Worm (Caenorhabditis elegans) whole organism, mixed stage, embryonic: Measurements from ENCODE around the gene irld-29.

ENCODE experiments used
- M03D4.4 ChIP-seq: sonication (generic microtip); optimal IDR thresholded peaks from 2 replicates; lab custom pipeline; 2017; ENCODE audit warnings: mild to moderate bottlenecking, missing genetic modification characterization, missing compliant biosample characterization
- blmp-1 ChIP-seq: fragments of 150-350 bp; optimal IDR thresholded peaks from 2 replicates; lab custom pipeline; 2014; ENCODE audit warnings: missing biosample characterization, missing genetic modification characterization
- ceh-43 ChIP-seq: fragments of 200-800 bp; sonication (Bioruptor generic); optimal IDR thresholded peaks from 2 replicates; lab custom pipeline; 2018; ENCODE audit warnings: mild to moderate bottlenecking, missing genetic modification characterization, moderate library complexity, missing compliant biosample characterization
- flh-1 ChIP-seq: fragments of 200-800 bp; sonication (Bioruptor generic); optimal IDR thresholded peaks from 2 replicates; lab custom pipeline; 2018; ENCODE audit warnings: mild to moderate bottlenecking, missing genetic modification characterization, moderate library complexity, missing compliant biosample characterization
- lin-13 ChIP-seq: fragments of 150-350 bp; optimal IDR thresholded peaks from 2 replicates; lab custom pipeline; 2014; ENCODE audit warnings: missing biosample characterization, missing genetic modification characterization
- mep-1 ChIP-seq: fragments of 150-350 bp; optimal IDR thresholded peaks from 2 replicates; lab custom pipeline; 2017; ENCODE audit warnings: missing biosample characterization, missing genetic modification reagents, missing genetic modification characterization, inconsistent platforms
- nhr-237 ChIP-seq: fragments of 150-350 bp; optimal IDR thresholded peaks from 2 replicates; lab custom pipeline; 2014; ENCODE audit warnings: missing biosample characterization, missing genetic modification characterization
- pha-4 ChIP-seq: fragments of 150-350 bp; optimal IDR thresholded peaks from 2 replicates; lab custom pipeline; 2018; ENCODE audit warnings: missing biosample characterization, missing genetic modification reagents, missing genetic modification characterization
- snpc-4 ChIP-seq: fragments of 150-350 bp; optimal IDR thresholded peaks from 2 replicates; lab custom pipeline; 2014; ENCODE audit warnings: missing biosample characterization, missing genetic modification characterization
- unc-62 ChIP-seq: fragments of 150-350 bp; optimal IDR thresholded peaks from 2 replicates; lab custom pipeline; 2014; ENCODE audit warnings: missing biosample characterization, missing genetic modification reagents, missing genetic modification characterization
- ztf-11 ChIP-seq: fragments of 150-350 bp; optimal IDR thresholded peaks from 2 replicates; lab custom pipeline; 2014; ENCODE audit warnings: missing biosample characterization, missing genetic modification characterization

DNA sequence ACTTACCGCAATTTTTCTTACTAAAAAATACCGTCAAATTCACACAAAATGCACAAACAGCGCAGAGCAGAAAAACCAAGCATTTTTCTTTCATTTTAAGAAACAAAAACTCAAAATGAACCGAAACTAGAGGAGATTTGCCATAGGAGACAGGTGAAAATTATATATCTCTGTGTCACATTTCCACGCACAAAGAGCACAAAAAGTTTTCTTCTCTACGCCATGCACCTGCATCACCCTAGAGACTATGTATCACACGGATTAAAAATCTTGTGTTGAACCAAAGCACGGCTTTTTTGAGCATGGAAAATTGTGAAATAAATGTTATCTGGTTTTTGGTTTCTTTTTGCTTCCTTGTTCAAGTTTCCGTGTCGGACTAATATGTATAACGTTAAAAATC is 34.7 kb downstream of the irld-29 start, which contains the start of gene irld-15:
- TF ChIP-seq snpc-4 (tag; lab: Kevin White, UChicago) = no peak
- TF ChIP-seq ztf-11 = no peak
- TF ChIP-seq lin-13 (tag; lab: Kevin White, UChicago) = no peak
- TF ChIP-seq unc-62 (GFP tag; lab: Kevin White, UChicago) = no peak
- no peak for TF ChIP-seq flh-1
- no peak for TF ChIP-seq M03D4.4 (tag; lab: Kevin White, UChicago)
- TF ChIP-seq blmp-1 (tag; lab: Kevin White, UChicago) = no peak
- no peak for TF ChIP-seq pha-4
- TF ChIP-seq ceh-43 (GFP tag; lab: Kevin White, UChicago) = no peak
- TF ChIP-seq mep-1 (tag; lab: Kevin White, UChicago) = no peak
- no peak for TF ChIP-seq nhr-237 (tag; lab: Kevin White, UChicago)
